Worm (Caenorhabditis elegans): ENCODE measurements around the gene dlc-5.
A peak's percentile ranks its signal among the peaks of the same experiment; 100 is the strongest.

The dlc-5 gene

ce11 chrIV:6419031-6419582 is 18.9 kb upstream of the dlc-5 start, which contains the start of the genes Y73B6BL.23 and htp-2:
Gene Y73B6BL.23 (minus strand): TSS chrIV:6419081.
Gene htp-2 (plus strand): TSS chrIV:6419522.
- TF ChIP-seq lsy-12 (tag; optimal IDR thresholded peaks at IDR 0.05) (no peak), eor-1 (tag; optimal IDR thresholded peaks at IDR 0.05) (no peak), tbx-2 (tag; optimal IDR thresholded peaks at IDR 0.05) (no peak), nhr-237 (tag; optimal IDR thresholded peaks at IDR 0.05) (no peak), nhr-25 (tag; optimal IDR thresholded peaks at IDR 0.05) (no peak), nhr-11 (tag; optimal IDR thresholded peaks at IDR 0.05) (no peak), nhr-23 (tag; optimal IDR thresholded peaks at IDR 0.05) (no peak)

- TF ChIP-seq nhr-67 (tag; optimal IDR thresholded peaks at IDR 0.05) (no peak), egl-27 (tag; optimal IDR thresholded peaks at IDR 0.05) (no peak), ceh-16 (tag; optimal IDR thresholded peaks at IDR 0.05) (no peak), fos-1 (tag; optimal IDR thresholded peaks at IDR 0.05) (no peak), ama-1 (optimal IDR thresholded peaks at IDR 0.05) (no peak), nhr-11 (tag; optimal IDR thresholded peaks at IDR 0.05) (no peak), tbx-2 (tag; optimal IDR thresholded peaks at IDR 0.05) (no peak), lin-39 (tag; optimal IDR thresholded peaks at IDR 0.05) (no peak), ztf-4 (tag; optimal IDR thresholded peaks at IDR 0.05) (no peak)
These were observed 16.8 kb upstream of the dlc-5 start, which contains the start of gene puf-11 for ce11 chrIV:6421183-6421635. Gene puf-11 (plus strand): TSS chrIV:6421585.

DNA sequence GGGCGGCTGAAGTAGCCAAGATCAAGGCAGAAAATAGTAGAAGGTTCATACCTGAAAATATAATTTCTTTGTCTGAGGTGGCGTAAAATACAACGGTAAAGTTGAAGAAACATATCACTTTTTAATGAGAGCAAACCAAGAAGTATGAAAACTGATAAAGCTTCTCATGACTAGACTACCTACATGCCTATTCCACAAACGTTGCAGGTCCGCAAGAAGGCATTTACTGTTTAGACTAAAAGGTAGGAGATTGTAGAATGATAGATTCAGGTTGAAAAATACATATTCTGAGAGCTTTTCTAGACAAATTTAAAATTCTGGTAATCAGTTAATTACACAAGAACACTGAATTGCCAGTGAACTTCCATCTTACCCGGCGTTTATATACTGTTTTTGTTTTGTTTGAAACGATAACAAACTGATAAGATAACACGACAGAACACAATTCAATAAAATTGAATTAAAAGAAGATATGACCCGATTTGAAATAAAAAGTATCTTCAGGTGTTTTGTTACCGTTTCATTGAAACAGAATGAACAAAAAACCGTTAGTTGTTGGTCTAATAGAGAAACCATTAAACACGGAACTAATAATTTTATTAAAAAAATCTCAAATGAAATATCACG is 11.8 kb upstream of the dlc-5 start, which contains the start of gene acp-6:
Gene acp-6 (minus strand): TSS at position 51 of the 627 bp plus-strand sequence.
- peak in 1 of 3 experiments; percentile 63 for TF ChIP-seq elt-3 (tag; optimal IDR thresholded peaks at IDR 0.05)
- no peak for TF ChIP-seq zag-1 (tag; optimal IDR thresholded peaks at IDR 0.05)
- no peak for TF ChIP-seq ceh-9 (tag; optimal IDR thresholded peaks at IDR 0.05)
- TF ChIP-seq daf-12 (tag; optimal IDR thresholded peaks at IDR 0.05) = no peak
- TF ChIP-seq nhr-12 (tag; optimal IDR thresholded peaks at IDR 0.05) = no peak
- no peak for TF ChIP-seq jun-1 (tag; optimal IDR thresholded peaks at IDR 0.05)
- no peak for TF ChIP-seq ama-1 (optimal IDR thresholded peaks at IDR 0.05)
- TF ChIP-seq lsy-12 (tag; optimal IDR thresholded peaks at IDR 0.05) = no peak
- TF ChIP-seq nhr-23 (tag; optimal IDR thresholded peaks at IDR 0.05) = peak; percentile 32
- TF ChIP-seq egl-27 (tag; optimal IDR thresholded peaks at IDR 0.05) = no peak
- no peak for TF ChIP-seq ztf-11 (tag; optimal IDR thresholded peaks at IDR 0.05)
- no peak for TF ChIP-seq egl-5 (tag; optimal IDR thresholded peaks at IDR 0.05)
- TF ChIP-seq hmg-11 (tag; optimal IDR thresholded peaks at IDR 0.05) = no peak
- TF ChIP-seq unc-39 (tag; optimal IDR thresholded peaks at IDR 0.05) = no peak
- no peak for TF ChIP-seq lin-15B (tag; optimal IDR thresholded peaks at IDR 0.05)
- TF ChIP-seq tbx-2 (tag; optimal IDR thresholded peaks at IDR 0.05) = no peak

ce11 chrIV:6427223-6427622 is 10.8 kb upstream of the dlc-5 start:
- TF ChIP-seq ama-1 (optimal IDR thresholded peaks at IDR 0.05) = no peak
- TF ChIP-seq nhr-28 (tag; optimal IDR thresholded peaks at IDR 0.05) = no peak

ce11 chrIV:6431582-6431981 is 6.4 kb upstream of the dlc-5 start, which contains the start of gene acp-7:
Gene acp-7 (minus strand): TSS chrIV:6431682.
- TF ChIP-seq pha-4 (tag; optimal IDR thresholded peaks at IDR 0.05) = peak; percentile 73
- no peak for TF ChIP-seq elt-1 (tag; optimal IDR thresholded peaks at IDR 0.05)

DNA sequence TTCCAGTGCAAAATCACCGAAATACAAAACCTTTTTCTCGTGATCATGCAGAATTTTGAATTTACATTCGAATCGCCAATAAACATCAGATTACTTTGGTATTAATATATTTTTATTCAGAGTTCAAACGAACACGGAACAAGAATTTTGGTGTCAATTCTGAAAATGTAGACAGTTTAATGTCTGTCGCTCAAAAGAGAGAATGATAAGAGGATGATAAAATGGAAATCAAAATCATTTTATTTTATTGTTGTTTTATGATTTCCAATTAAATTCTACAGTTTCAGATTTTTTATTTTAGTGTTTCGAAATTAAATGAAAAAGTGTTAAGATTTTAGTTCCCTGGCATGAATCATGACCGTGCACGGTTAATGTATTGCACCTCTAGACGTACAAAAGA is 5.6 kb upstream of the dlc-5 start:
- no peak for TF ChIP-seq nhr-76 (tag; optimal IDR thresholded peaks at IDR 0.05)
- TF ChIP-seq pqm-1 (tag; optimal IDR thresholded peaks at IDR 0.05) = peak; percentile 61
- TF ChIP-seq snpc-4 (tag; optimal IDR thresholded peaks at IDR 0.05) = peak; percentile 21
- TF ChIP-seq elt-2 (tag; optimal IDR thresholded peaks at IDR 0.05) = peak; percentile 73
